Fruit fly (Drosophila melanogaster): ENCODE results near the gene CG6610.

dm6 chr3L:6071454-6072189 is 3.7 kb upstream of the CG6610 start, which contains the start of gene CG6602:
- TF ChIP-seq CG33017 (tag; optimal IDR thresholded peaks at IDR 0.05) (no peak), CG11617 (GFP tag; optimal IDR thresholded peaks at IDR 0.05) (peak; percentile 2), bab1 (GFP tag; optimal IDR thresholded peaks at IDR 0.05) (peak; percentile 43), tj (GFP tag; optimal IDR thresholded peaks at IDR 0.05) (no peak), CG7101 (tag; optimal IDR thresholded peaks at IDR 0.05) (peak; percentile 34)
